Worm (Caenorhabditis elegans) whole organism, late embryonic: ENCODE results near the gene srbc-22.

Source experiments
- ama-1 ChIP-seq: fragments of 150-350 bp; optimal IDR thresholded peaks from 2 replicates; lab custom pipeline; 2014
- lin-11 ChIP-seq: fragments of 200-800 bp; sonication (Bioruptor generic); optimal IDR thresholded peaks from 2 replicates; lab custom pipeline; 2018; ENCODE audit warnings: mild to moderate bottlenecking, missing genetic modification characterization, missing compliant biosample characterization
- zip-5 ChIP-seq: sonication (generic microtip); optimal IDR thresholded peaks from 2 replicates; lab custom pipeline; 2016; ENCODE audit warnings: missing genetic modification characterization, missing compliant biosample characterization

DNA sequence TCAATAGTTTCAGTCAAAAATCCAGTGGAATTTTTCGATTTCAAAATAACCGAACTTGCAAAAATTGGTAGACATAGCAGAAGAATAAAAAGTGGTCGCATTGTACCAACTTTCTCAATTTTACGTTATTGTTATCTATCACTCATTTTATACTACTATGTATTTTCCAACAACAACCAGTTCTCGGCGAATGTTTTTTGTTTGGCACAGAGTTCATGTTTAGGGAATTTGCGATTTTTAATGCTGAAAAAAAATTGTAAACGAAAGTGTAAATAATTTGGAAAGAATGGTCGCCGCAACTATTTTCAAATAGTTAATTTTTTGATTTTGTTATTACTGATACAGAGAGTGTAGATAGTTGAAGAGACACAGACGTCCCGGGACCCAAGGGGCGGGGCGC is 7.5 kb upstream of the srbc-22 start, which contains the start of gene C45H4.21:
- TF ChIP-seq lin-11 (tag; lab: Kevin White, UChicago) = no peak
- no peak for TF ChIP-seq zip-5 (tag; lab: Kevin White, UChicago)
- TF ChIP-seq ama-1 (lab: Kevin White, UChicago) = no peak
